Fruit fly (Drosophila melanogaster): ENCODE results near the gene CG10561.

The CG10561 gene

dm6 chr2L:19131905-19132402 lies 17.8 kb downstream of the CG10561 start, which contains the start of the genes AsnRS and DCTN6-p27 (continued):
- TF ChIP-seq CG1529 (GFP tag; optimal IDR thresholded peaks at IDR 0.05) (peak; percentile 18), CG7786 (GFP tag; optimal IDR thresholded peaks at IDR 0.05) (peak; percentile 22), CG14710 (tag; optimal IDR thresholded peaks at IDR 0.05) (peak; percentile 77), Spps (tag; optimal IDR thresholded peaks at IDR 0.05) (peak; percentile 1), CG2678 (tag; optimal IDR thresholded peaks at IDR 0.05) (peak; percentile 76), CG12299 (tag; optimal IDR thresholded peaks at IDR 0.05) (peak; percentile 25), wdn (GFP tag; IDR thresholded peaks at IDR 0.05) (0 out of 2 replicates have a peak, but pooled peaks have one; percentile 19), zen2 (GFP tag; IDR thresholded peaks at IDR 0.05; ENCODE audit: partially characterized antibody) (0 out of 3 replicates have a peak, but pooled peaks have one; percentile 59), CG3281 (GFP tag; optimal IDR thresholded peaks at IDR 0.05) (peak; percentile 65), CG30020 (tag; optimal IDR thresholded peaks at IDR 0.05) (peak; percentile 54), CG3838 (GFP tag; optimal IDR thresholded peaks at IDR 0.05) (no peak), ro (GFP tag; IDR thresholded peaks at IDR 0.05) (no peak), ERR (GFP tag; optimal IDR thresholded peaks at IDR 0.05) (peak; percentile 36), CG2120 (GFP tag; optimal IDR thresholded peaks at IDR 0.05) (peak; percentile 83), slp2 (GFP tag; optimal IDR thresholded peaks at IDR 0.05) (peak; percentile 23), danr (GFP tag; IDR thresholded peaks at IDR 0.05) (no peak), CG13624 (GFP tag; optimal IDR thresholded peaks at IDR 0.05) (peak; percentile 57), dmrt99B (tag; optimal IDR thresholded peaks at IDR 0.05) (no peak), CG6254 (GFP tag; optimal IDR thresholded peaks at IDR 0.05) (no peak), pnt (GFP tag; optimal IDR thresholded peaks at IDR 0.05) (peak; percentile 15), bowl (GFP tag; IDR thresholded peaks at IDR 0.05) (no peak), lov (optimal IDR thresholded peaks at IDR 0.05) (no peak), lov (GFP tag; IDR thresholded peaks at IDR 0.05) (no peak), kah (GFP tag; optimal IDR thresholded peaks at IDR 0.05) (no peak), amos (GFP tag; IDR thresholded peaks at IDR 0.05; ENCODE audit: partially characterized antibody) (peak; percentile 70; the same call in 1 of the 2 replicates), ssp (GFP tag; IDR thresholded peaks at IDR 0.05) (peak; percentile 46), Lim3 (GFP tag; IDR thresholded peaks at IDR 0.05) (no peak), CG8089 (GFP tag; optimal IDR thresholded peaks at IDR 0.05) (peak; percentile 10), eve (GFP tag; optimal IDR thresholded peaks at IDR 0.05) (no peak), tup (GFP tag; optimal IDR thresholded peaks at IDR 0.05) (peak; percentile 63), sima (GFP tag; optimal IDR thresholded peaks at IDR 0.05) (no peak), Hsf (GFP tag; optimal IDR thresholded peaks at IDR 0.05) (peak; percentile 72), h (optimal IDR thresholded peaks at IDR 0.05) (no peak), pum (GFP tag; optimal IDR thresholded peaks at IDR 0.05) (peak; percentile 24), CHES-1-like (GFP tag; optimal IDR thresholded peaks at IDR 0.05) (peak; percentile 36), Six4 (GFP tag; optimal IDR thresholded peaks at IDR 0.05) (peak; percentile 57), sens (GFP tag) (peak; percentile 94), pan (optimal IDR thresholded peaks at IDR 0.05) (no peak), pan (GFP tag; optimal IDR thresholded peaks at IDR 0.05 in 1 of 2, IDR thresholded peaks at IDR 0.05 in 1 of 2) (peak in 1 of 2 experiments; percentile 76), NfI (GFP tag; optimal IDR thresholded peaks at IDR 0.05) (peak; percentile 79), CG14014 (GFP tag; IDR thresholded peaks at IDR 0.05) (peak; percentile 65), Vsx1 (GFP tag; optimal IDR thresholded peaks at IDR 0.05) (no peak), CG6272 (GFP tag; IDR thresholded peaks at IDR 0.05) (peak; percentile 63; the same call in 1 of the 2 replicates), pros (GFP tag; optimal IDR thresholded peaks at IDR 0.05) (no peak), shn (GFP tag; optimal IDR thresholded peaks at IDR 0.05) (peak; percentile 22), sens-2 (GFP tag; IDR thresholded peaks at IDR 0.05) (no peak), luna (GFP tag; optimal IDR thresholded peaks at IDR 0.05) (no peak), stwl (tag; optimal IDR thresholded peaks at IDR 0.05) (peak; percentile 69), CoRest (tag; optimal IDR thresholded peaks at IDR 0.05) (peak; percentile 75), CG18764 (GFP tag; optimal IDR thresholded peaks at IDR 0.05) (peak; percentile 61), phol (tag; optimal IDR thresholded peaks at IDR 0.05) (peak; percentile 76), pb (GFP tag; optimal IDR thresholded peaks at IDR 0.05) (no peak)

Data from whole organism, embryonic.